Worm (Caenorhabditis elegans) whole organism, early embryonic: ENCODE measurements around the gene R13D7.2.

Experiments
- B0310.2 ChIP-seq: sonication (generic microtip); optimal IDR thresholded peaks from 2 replicates; lab custom pipeline; 2016; ENCODE audit warnings: mild to moderate bottlenecking, missing genetic modification characterization, missing compliant biosample characterization
- F13C5.2 ChIP-seq: sonication (generic microtip); optimal IDR thresholded peaks from 2 replicates; lab custom pipeline; 2017; ENCODE audit warnings: mild to moderate bottlenecking, missing genetic modification characterization, inconsistent platforms, missing compliant biosample characterization
- aly-1 ChIP-seq: sonication (generic microtip); optimal IDR thresholded peaks from 2 replicates; lab custom pipeline; 2016; ENCODE audit warnings: missing genetic modification characterization, missing compliant biosample characterization
- ama-1 ChIP-seq: fragments of 150-350 bp; optimal IDR thresholded peaks from 2 replicates; lab custom pipeline; 2014
- ceh-13 ChIP-seq: fragments of 200-800 bp; sonication (Bioruptor generic); optimal IDR thresholded peaks from 2 replicates; lab custom pipeline; 2018; ENCODE audit warnings: mild to moderate bottlenecking, missing genetic modification characterization, missing compliant biosample characterization
- ceh-36 ChIP-seq: sonication (generic microtip); optimal IDR thresholded peaks from 2 replicates; lab custom pipeline; 2016; ENCODE audit warnings: missing genetic modification characterization, inconsistent platforms, missing compliant biosample characterization
- ets-7 ChIP-seq: sonication (generic microtip); optimal IDR thresholded peaks from 2 replicates; lab custom pipeline; 2016; ENCODE audit warnings: missing genotype, missing genetic modification characterization, missing compliant biosample characterization
- flt-1 ChIP-seq: fragments of 200-800 bp; sonication (Bioruptor generic); IDR thresholded peaks from 2 replicates; pipeline ENCODE4 v1.3.6; 2022; ENCODE audit warnings: missing genetic modification characterization, missing compliant biosample characterization
- hmbx-1 ChIP-seq: sonication (generic microtip); optimal IDR thresholded peaks from 2 replicates; lab custom pipeline; 2016; ENCODE audit warnings: mild to moderate bottlenecking, missing genetic modification characterization, missing compliant biosample characterization
- hmg-4 ChIP-seq: fragments of 200-800 bp; sonication (Bioruptor generic); optimal IDR thresholded peaks from 2 replicates; lab custom pipeline; 2018; ENCODE audit warnings: mild to moderate bottlenecking, missing genetic modification characterization, missing compliant biosample characterization
- hnd-1 ChIP-seq: sonication (generic microtip); optimal IDR thresholded peaks from 2 replicates; lab custom pipeline; 2016; ENCODE audit warnings: missing genetic modification characterization, missing compliant biosample characterization
- pes-1 ChIP-seq: fragments of 200-800 bp; sonication (Bioruptor generic); IDR thresholded peaks from 2 replicates; pipeline ENCODE4 v1.3.6; 2022; ENCODE audit warnings: missing genetic modification reagents, missing genetic modification characterization, missing compliant biosample characterization
- scrt-1 ChIP-seq: fragments of 200-800 bp; sonication (Bioruptor generic); IDR thresholded peaks from 2 replicates; pipeline ENCODE4 v1.3.6; 2022; ENCODE audit warnings: missing genetic modification characterization, missing compliant biosample characterization
- sea-1 ChIP-seq: fragments of 200-800 bp; sonication (Bioruptor generic); conservative IDR thresholded peaks from 2 replicates; pipeline ENCODE4 v1.3.6; 2022; ENCODE audit warnings: missing genetic modification characterization, missing compliant biosample characterization
- tbx-11 ChIP-seq: fragments of 200-800 bp; sonication (Bioruptor generic); IDR thresholded peaks from 2 replicates; pipeline ENCODE4 v1.3.6; 2022; ENCODE audit warnings: missing genetic modification characterization, missing compliant biosample characterization
- tbx-37 ChIP-seq: fragments of 200-800 bp; sonication (Bioruptor generic); conservative IDR thresholded peaks from 2 replicates; pipeline ENCODE4 v1.3.6; 2022; ENCODE audit warnings: missing genetic modification reagents, missing genetic modification characterization, missing compliant biosample characterization
- tra-4 ChIP-seq: sonication (generic microtip); optimal IDR thresholded peaks from 2 replicates; lab custom pipeline; 2017; ENCODE audit warnings: missing genetic modification characterization, missing compliant biosample characterization

R13D7.2 gene

DNA sequence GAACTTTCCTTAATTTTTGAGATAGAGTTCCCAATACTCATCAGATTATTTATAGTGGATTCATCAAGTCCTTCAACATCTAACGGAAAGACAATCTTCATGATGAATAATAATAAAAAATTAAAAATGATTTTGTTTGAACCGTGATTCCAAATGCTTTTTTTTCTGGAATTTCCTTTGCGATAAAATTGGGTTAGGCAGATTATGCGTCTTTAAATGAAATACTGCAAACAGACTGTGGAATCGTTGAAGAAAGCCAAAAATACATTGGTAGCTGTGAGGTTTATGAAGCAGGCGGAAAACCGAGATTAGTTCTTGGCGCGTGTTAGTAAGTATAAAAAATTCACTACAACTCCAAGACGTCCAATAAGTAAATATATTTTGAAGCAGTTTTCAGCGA lies 16.9 kb downstream of the R13D7.2 start, which contains the start of gene srw-68:
Gene srw-68 (minus strand): TSS at position 101 of the 400 bp plus-strand sequence.
- no peak for TF ChIP-seq tra-4

DNA sequence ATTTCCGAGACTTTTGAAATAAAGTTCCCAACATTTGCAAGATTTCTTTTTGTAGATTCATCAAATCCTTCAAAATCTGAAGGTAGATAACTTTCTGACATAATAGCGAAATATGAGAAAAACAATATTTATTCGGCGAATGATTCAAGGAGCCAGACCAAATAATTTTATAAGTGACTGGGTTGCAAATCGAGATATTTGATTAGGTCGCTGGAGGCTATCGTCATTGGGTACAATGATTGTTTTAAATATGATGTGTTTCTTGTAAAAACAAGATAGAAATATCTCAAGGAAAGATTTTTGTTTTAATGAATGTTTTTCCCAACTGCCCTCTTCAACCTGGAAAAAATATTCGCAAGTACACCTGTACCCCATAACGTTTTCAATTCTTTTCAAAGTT lies 19.2 kb downstream of the R13D7.2 start, which contains the start of gene srw-69:
Gene srw-69 (minus strand): TSS at position 101 of the 400 bp plus-strand sequence.
- TF ChIP-seq hmg-4 (GFP tag; lab: Kevin White, UChicago), result no peak
- TF ChIP-seq scrt-1, result no peak
- no peak for TF ChIP-seq B0310.2 (tag; lab: Kevin White, UChicago)
- no peak for TF ChIP-seq hmbx-1 (tag; lab: Kevin White, UChicago)
- no peak for TF ChIP-seq pes-1
- TF ChIP-seq ets-7 (tag; lab: Kevin White, UChicago), result no peak
- TF ChIP-seq F13C5.2, result no peak
- TF ChIP-seq ama-1 (lab: Kevin White, UChicago), result no peak
- TF ChIP-seq ceh-36, result no peak

DNA sequence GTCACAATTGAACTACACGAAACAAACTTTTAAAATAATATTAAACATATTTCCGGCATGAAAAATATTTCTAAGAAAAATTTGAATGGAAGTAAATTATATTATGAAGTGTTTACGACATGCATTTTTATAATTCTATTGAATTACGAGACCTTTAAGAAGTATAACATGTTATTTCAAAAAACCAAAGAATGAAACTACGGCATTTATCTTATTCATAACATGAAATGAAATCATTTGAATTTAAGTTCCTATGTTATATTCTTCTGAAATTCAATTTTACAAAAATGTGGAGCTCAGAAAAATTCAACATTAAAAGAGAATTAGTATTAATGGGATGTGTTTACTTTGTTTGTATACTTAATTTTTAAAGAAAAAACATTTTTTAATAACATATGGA lies 21.3 kb downstream of the R13D7.2 start, which contains the start of gene srw-71:
Gene srw-71 (minus strand): TSS at position 101 of the 400 bp plus-strand sequence.
- TF ChIP-seq hmbx-1 (tag; lab: Kevin White, UChicago), result no peak
- no peak for TF ChIP-seq hmg-4 (GFP tag; lab: Kevin White, UChicago)
- no peak for TF ChIP-seq aly-1 (tag; lab: Kevin White, UChicago)
- no peak for TF ChIP-seq ama-1 (lab: Kevin White, UChicago)
- TF ChIP-seq flt-1, result no peak
- no peak for TF ChIP-seq ets-7 (tag; lab: Kevin White, UChicago)
- TF ChIP-seq tra-4, result no peak

DNA sequence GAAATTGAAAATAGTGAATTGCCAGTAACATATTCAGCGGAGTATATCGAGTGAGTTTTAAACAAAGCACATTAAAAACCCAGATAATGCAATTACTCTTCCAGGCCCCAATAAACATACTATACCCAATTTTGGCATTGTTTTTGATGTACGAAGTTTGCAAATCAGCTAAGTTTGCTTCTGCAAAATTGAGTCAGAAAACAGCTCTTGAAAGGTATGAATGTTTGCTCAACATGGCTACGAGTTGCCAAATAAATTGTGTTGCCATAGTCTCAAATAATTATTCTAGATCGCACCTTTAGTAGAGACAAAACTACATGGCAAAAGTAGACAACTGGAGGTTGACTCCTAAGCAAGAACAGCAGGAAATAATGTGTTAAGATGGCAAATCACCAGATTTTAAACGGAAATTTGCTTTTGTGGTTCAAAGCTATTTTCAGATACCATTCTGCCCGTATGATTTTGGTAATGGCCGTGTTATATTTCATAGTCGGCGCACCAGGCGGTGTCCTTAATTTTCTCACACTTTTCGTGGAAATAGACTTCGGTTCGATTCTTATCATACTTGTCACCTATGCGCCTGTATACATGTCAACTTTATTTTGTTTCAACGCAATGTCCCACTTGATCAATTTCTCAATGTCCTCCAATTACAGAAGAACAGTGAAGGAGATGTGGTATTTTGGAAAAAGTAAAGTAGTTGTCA lies 22.9 kb downstream of the R13D7.2 start:
- TF ChIP-seq ceh-13 (GFP tag; lab: Kevin White, UChicago) (no peak), ceh-36 (no peak), F13C5.2 (no peak), tra-4 (no peak), sea-1 (GFP tag; lab: Robert Waterston, UW) (no peak), flt-1 (no peak), ama-1 (lab: Kevin White, UChicago) (no peak), tbx-11 (GFP tag; lab: Robert Waterston, UW) (no peak), hmg-4 (GFP tag; lab: Kevin White, UChicago) (no peak), B0310.2 (tag; lab: Kevin White, UChicago) (no peak), hmbx-1 (tag; lab: Kevin White, UChicago) (no peak), scrt-1 (no peak), pes-1 (no peak), tbx-37 (no peak), ets-7 (tag; lab: Kevin White, UChicago) (no peak)

DNA sequence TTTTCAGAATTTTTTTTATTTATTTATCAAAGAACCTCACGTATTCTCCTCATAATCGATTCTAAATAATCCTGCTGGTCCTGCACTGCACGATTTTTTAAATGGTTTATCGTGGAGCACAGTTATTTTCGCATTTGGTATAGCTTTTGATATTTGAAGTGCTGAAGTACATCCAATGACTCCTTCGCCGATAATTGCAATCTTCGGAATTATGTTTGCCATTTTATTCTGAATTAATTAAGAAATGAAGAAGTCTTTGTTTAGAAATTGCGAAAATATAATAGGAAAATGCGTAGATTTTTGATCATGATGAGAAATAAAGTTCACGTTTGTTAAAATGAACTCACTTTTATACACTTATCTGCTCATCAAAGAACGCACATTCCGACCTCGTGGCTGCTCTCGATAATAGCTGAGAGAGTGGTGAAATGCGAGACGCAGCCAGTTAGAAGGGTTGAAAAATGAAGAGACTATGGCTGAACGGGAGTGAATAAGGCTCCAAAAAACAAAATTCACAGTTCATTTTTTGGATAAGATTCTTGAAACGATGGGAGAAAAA lies 25.2 kb downstream of the R13D7.2 start:
- TF ChIP-seq tra-4 (no peak), hnd-1 (no peak), F13C5.2 (no peak), flt-1 (no peak), ets-7 (tag; lab: Kevin White, UChicago) (no peak), hmg-4 (GFP tag; lab: Kevin White, UChicago) (no peak), ama-1 (lab: Kevin White, UChicago) (no peak), aly-1 (tag; lab: Kevin White, UChicago) (no peak), ceh-36 (no peak), hmbx-1 (tag; lab: Kevin White, UChicago) (no peak)

DNA sequence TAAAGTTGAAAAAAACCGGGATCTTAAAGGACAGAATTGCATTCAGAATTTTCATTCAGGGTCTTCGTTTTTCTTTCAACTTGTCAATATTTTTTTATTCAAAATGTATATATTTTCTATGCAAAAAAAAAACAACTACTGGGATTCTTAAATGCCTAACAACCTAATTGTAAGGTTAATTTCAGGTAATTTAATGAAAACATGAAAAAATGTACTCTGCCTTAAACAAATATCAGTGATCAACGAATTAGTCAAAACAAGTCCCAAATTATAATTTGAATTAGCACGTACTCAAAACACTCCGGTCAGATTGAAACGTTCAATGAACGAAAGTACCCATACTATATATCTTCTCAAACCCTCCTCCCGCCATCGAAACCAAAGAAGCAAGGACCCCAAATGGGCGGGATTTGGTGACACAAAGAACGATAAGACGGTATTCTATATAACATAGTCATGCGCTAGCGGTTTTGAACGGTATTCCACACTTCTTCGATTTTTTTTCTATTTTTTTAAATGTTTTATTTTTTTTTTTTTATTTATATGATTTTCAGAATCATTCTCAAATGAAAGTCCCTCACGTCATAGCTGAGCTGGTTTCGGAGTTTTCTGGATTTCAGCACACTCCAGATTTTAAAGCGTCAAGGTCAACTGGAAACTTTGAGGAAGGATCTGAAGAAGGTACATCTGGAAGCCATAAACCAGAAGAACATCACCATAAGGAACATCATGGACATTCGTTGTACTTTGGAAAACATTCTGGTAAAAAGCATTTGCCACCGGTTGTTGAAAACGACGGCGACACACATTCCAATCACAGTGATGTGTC lies 25.9 kb downstream of the R13D7.2 start, which contains the start of the genes ddo-2 and F25E5.8:
Gene ddo-2 (minus strand): TSS at position 330 of the 829 bp plus-strand sequence.
Gene F25E5.8 (plus strand): TSS at position 555 of the 829 bp plus-strand sequence.
- TF ChIP-seq scrt-1, result no peak

DNA sequence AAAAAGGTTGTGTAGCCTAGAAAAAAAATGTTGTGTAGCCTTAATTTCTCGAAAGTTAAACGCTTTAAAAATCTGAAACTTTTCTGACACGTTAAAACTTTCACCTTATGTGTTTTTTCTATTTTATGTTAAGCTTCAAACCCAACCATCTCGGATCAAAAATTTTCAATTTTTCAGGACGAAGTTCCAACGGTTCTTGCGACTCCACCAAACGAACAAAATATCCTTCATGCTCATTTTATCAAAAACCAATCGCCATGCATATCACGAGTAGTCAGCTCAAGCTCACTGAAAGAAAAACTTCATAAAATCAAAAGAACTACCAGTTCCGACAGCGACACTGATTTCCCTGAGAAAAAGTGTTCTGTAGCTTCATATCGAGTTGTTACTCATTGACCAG lies 26.8 kb downstream of the R13D7.2 start:
- TF ChIP-seq tbx-11 (GFP tag; lab: Robert Waterston, UW) (no peak), B0310.2 (tag; lab: Kevin White, UChicago) (no peak), tra-4 (no peak), ama-1 (lab: Kevin White, UChicago) (no peak), pes-1 (no peak), ets-7 (tag; lab: Kevin White, UChicago) (no peak), hmbx-1 (tag; lab: Kevin White, UChicago) (no peak), ceh-36 (no peak), tbx-37 (no peak), flt-1 (no peak), hmg-4 (GFP tag; lab: Kevin White, UChicago) (no peak), scrt-1 (no peak), hnd-1 (no peak), F13C5.2 (no peak), sea-1 (GFP tag; lab: Robert Waterston, UW) (no peak), ceh-13 (GFP tag; lab: Kevin White, UChicago) (no peak), aly-1 (tag; lab: Kevin White, UChicago) (no peak)

DNA sequence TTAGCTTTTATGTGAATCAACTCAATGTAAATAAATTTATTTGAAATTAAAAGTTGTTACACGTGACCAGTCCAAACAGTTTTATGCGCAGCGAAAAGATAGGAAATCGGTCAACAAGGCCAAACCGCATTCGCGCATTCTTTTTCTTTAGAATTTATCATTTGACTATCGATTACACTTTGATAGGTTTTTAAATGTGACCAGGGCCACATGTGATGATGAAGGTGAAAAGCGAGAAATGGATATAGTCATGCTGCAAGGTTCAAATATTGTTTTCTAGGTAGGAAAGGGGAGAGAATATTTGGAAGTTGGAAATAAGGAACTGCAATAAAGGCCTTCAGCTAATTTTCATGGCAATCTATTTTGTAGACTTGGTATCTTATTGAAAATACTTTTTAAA lies 27.2 kb downstream of the R13D7.2 start:
- TF ChIP-seq ama-1 (lab: Kevin White, UChicago) (no peak), ets-7 (tag; lab: Kevin White, UChicago) (no peak), flt-1 (no peak), sea-1 (GFP tag; lab: Robert Waterston, UW) (no peak), tra-4 (no peak), pes-1 (no peak), ceh-36 (no peak), tbx-11 (GFP tag; lab: Robert Waterston, UW) (no peak), scrt-1 (no peak), ceh-13 (GFP tag; lab: Kevin White, UChicago) (no peak), hnd-1 (no peak), hmg-4 (GFP tag; lab: Kevin White, UChicago) (no peak), F13C5.2 (no peak), hmbx-1 (tag; lab: Kevin White, UChicago) (no peak), aly-1 (tag; lab: Kevin White, UChicago) (no peak), tbx-37 (no peak), B0310.2 (tag; lab: Kevin White, UChicago) (no peak)
